Fruit fly (Drosophila melanogaster) whole organism, embryonic: Measurements from ENCODE around the gene BORCS6.

Experiments
- Adf1 ChIP-seq: fragments of 200-800 bp; sonication (Bioruptor generic); IDR thresholded peaks from 2 replicates; pipeline ENCODE4 v1.3.6; 2022; ENCODE audit warnings: missing biosample characterization, missing genetic modification characterization
- BtbVII ChIP-seq: fragments of 200-800 bp; sonication (Bioruptor generic); optimal IDR thresholded peaks from 3 replicates; lab custom pipeline; 2017; ENCODE audit warnings: missing biosample characterization, mild to moderate bottlenecking, missing genetic modification characterization
- CG10959 ChIP-seq: fragments of 200-800 bp; sonication (Bioruptor generic); IDR thresholded peaks from 2 replicates; pipeline ENCODE4 v1.3.6; 2022; ENCODE audit warnings: missing biosample characterization, missing genetic modification characterization
- CG10979 ChIP-seq: fragments of 200-800 bp; sonication (Bioruptor generic); optimal IDR thresholded peaks from 2 replicates; lab custom pipeline; 2018; ENCODE audit warnings: missing biosample characterization, mild to moderate bottlenecking, missing genetic modification characterization, moderate library complexity
- CG11085 ChIP-seq: fragments of 200-800 bp; sonication (Bioruptor generic); IDR thresholded peaks from 2 replicates; pipeline ENCODE4 v1.3.6; 2022; ENCODE audit warnings: missing biosample characterization, missing genetic modification characterization
- CG11398 ChIP-seq: fragments of 200-800 bp; sonication (Bioruptor generic); optimal IDR thresholded peaks from 2 replicates; lab custom pipeline; 2016; ENCODE audit warnings: missing biosample characterization, missing genetic modification characterization
- CG1233 ChIP-seq: fragments of 200-800 bp; sonication (Bioruptor generic); optimal IDR thresholded peaks from 4 replicates; lab custom pipeline; 2018; ENCODE audit warnings: missing biosample characterization, mild to moderate bottlenecking, missing genetic modification characterization
- CG13624 ChIP-seq: fragments of 200-800 bp; sonication (Bioruptor generic); optimal IDR thresholded peaks from 2 replicates; lab custom pipeline; 2016; ENCODE audit warnings: missing biosample characterization, missing genetic modification characterization
- CG13894 ChIP-seq: fragments of 200-800 bp; sonication (Bioruptor generic); optimal IDR thresholded peaks from 3 replicates; lab custom pipeline; 2018; ENCODE audit warnings: missing biosample characterization, mild to moderate bottlenecking, missing genetic modification characterization, moderate library complexity
- CG1602 ChIP-seq: fragments of 200-800 bp; sonication (Bioruptor generic); optimal IDR thresholded peaks from 3 replicates; lab custom pipeline; 2016; ENCODE audit warnings: missing biosample characterization, missing genetic modification characterization
- CG16813 ChIP-seq: fragments of 200-800 bp; sonication (Bioruptor generic); IDR thresholded peaks from 3 replicates; pipeline ENCODE4 v1.3.6; 2022; ENCODE audit warnings: missing biosample characterization, missing genetic modification characterization; ENCODE audit not compliant: partially characterized antibody
- CG16815 ChIP-seq: fragments of 200-800 bp; sonication (Bioruptor generic); optimal IDR thresholded peaks from 3 replicates; lab custom pipeline; 2017; ENCODE audit warnings: missing biosample characterization, mild to moderate bottlenecking, missing genetic modification characterization
- CG17361 ChIP-seq: fragments of 200-800 bp; sonication (Bioruptor generic); IDR thresholded peaks from 3 replicates; pipeline ENCODE4 v1.3.6; 2022; ENCODE audit warnings: missing biosample characterization, missing genetic modification characterization
- CG2199 ChIP-seq: fragments of 200-800 bp; sonication (Bioruptor generic); IDR thresholded peaks from 3 replicates; pipeline ENCODE4 v1.3.6; 2022; ENCODE audit warnings: missing biosample characterization, missing genetic modification characterization
- CG2712 ChIP-seq: fragments of 200-800 bp; optimal IDR thresholded peaks from 3 replicates; lab custom pipeline; 2019; ENCODE audit warnings: missing biosample characterization, mild to moderate bottlenecking, missing genetic modification characterization, moderate library complexity
- CG30020 ChIP-seq: fragments of 200-800 bp; optimal IDR thresholded peaks from 2 replicates; lab custom pipeline; 2019; ENCODE audit warnings: missing biosample characterization, mild to moderate bottlenecking, missing genetic modification characterization, moderate library complexity
- CG30403 ChIP-seq: fragments of 200-800 bp; sonication (Bioruptor generic); optimal IDR thresholded peaks from 3 replicates; lab custom pipeline; 2016; ENCODE audit warnings: missing biosample characterization, missing genetic modification characterization
- CG32532 ChIP-seq: fragments of 200-800 bp; sonication (Bioruptor generic); IDR thresholded peaks from 2 replicates; pipeline ENCODE4 v1.3.6; 2022; ENCODE audit warnings: missing biosample characterization, missing genetic modification characterization
- CG32772 ChIP-seq: fragments of 200-800 bp; sonication (Bioruptor generic); IDR thresholded peaks from 2 replicates; pipeline ENCODE4 v1.3.6; 2022; ENCODE audit warnings: missing biosample characterization, missing genetic modification characterization
- CG6654 ChIP-seq: fragments of 200-800 bp; sonication (Bioruptor generic); optimal IDR thresholded peaks from 2 replicates; lab custom pipeline; 2017; ENCODE audit warnings: missing biosample characterization, mild to moderate bottlenecking, missing genetic modification characterization
- CG7987 ChIP-seq: fragments of 200-800 bp; sonication (Bioruptor generic); optimal IDR thresholded peaks from 2 replicates; lab custom pipeline; 2018; ENCODE audit warnings: missing biosample characterization, mild to moderate bottlenecking, missing genetic modification characterization, moderate library complexity
- D19B ChIP-seq: fragments of 200-800 bp; sonication (Bioruptor generic); optimal IDR thresholded peaks from 2 replicates; lab custom pipeline; 2017; ENCODE audit warnings: missing biosample characterization, mild to moderate bottlenecking, missing genetic modification characterization
- Doc3 ChIP-seq: fragments of 200-800 bp; sonication (Bioruptor generic); IDR thresholded peaks from 3 replicates; pipeline ENCODE4 v1.3.6; 2022; ENCODE audit warnings: missing biosample characterization, missing genetic modification characterization; ENCODE audit not compliant: partially characterized antibody
- GATAe ChIP-seq: fragments of 200-800 bp; sonication (Bioruptor generic); conservative IDR thresholded peaks from 2 replicates; pipeline ENCODE4 v1.3.6; 2022; ENCODE audit warnings: missing biosample characterization, missing genetic modification characterization
- Hr78 ChIP-seq, 2 experiments: fragments of 200-800 bp in 1 of 2; fragments of >200 bp in 1 of 2; sonication (Bioruptor generic) in 1 of 2; optimal IDR thresholded peaks; 2 replicates each; lab custom pipeline; 2017 to 2019; ENCODE audit warnings: missing biosample characterization in 2 of 2, missing genetic modification characterization in 2 of 2, mild to moderate bottlenecking in 1 of 2, moderate library complexity in 1 of 2
- Hsf ChIP-seq: fragments of 200-800 bp; sonication (Bioruptor generic); optimal IDR thresholded peaks from 3 replicates; lab custom pipeline; 2016; ENCODE audit warnings: missing biosample characterization, missing genetic modification characterization
- Med ChIP-seq: fragments of 200-800 bp; sonication (Bioruptor generic); peaks from one replicate; lab custom pipeline; 2016; ENCODE audit warnings: missing biosample characterization, missing genetic modification characterization, mild to moderate bottlenecking, inconsistent platforms, moderate library complexity
- Mes4 ChIP-seq: fragments of 200-800 bp; sonication (Bioruptor generic); optimal IDR thresholded peaks from 2 replicates; lab custom pipeline; 2016; ENCODE audit warnings: missing biosample characterization, missing genetic modification characterization
- Pdp1 ChIP-seq, 2 experiments: fragments of 200-800 bp; sonication (Bioruptor generic); optimal IDR thresholded peaks; 3 replicates each; lab custom pipeline; 2016; ENCODE audit warnings: missing biosample characterization in 2 of 2, missing genetic modification characterization in 2 of 2, mild to moderate bottlenecking in 1 of 2, moderate library complexity in 1 of 2
- Sox100B ChIP-seq: fragments of 200-800 bp; sonication (Bioruptor generic); optimal IDR thresholded peaks from 3 replicates; lab custom pipeline; 2018; ENCODE audit warnings: missing biosample characterization, mild to moderate bottlenecking, missing genetic modification characterization
- al ChIP-seq: fragments of 200-800 bp; sonication (Bioruptor generic); IDR thresholded peaks from 2 replicates; pipeline ENCODE4 v1.3.6; 2022; ENCODE audit warnings: missing biosample characterization, missing genetic modification characterization
- ato ChIP-seq: fragments of 200-800 bp; sonication (Bioruptor generic); IDR thresholded peaks from 2 replicates; pipeline ENCODE4 v1.3.6; 2022; ENCODE audit warnings: missing biosample characterization, missing genetic modification characterization; ENCODE audit not compliant: partially characterized antibody
- az2 ChIP-seq: fragments of 200-800 bp; sonication (Bioruptor generic); optimal IDR thresholded peaks from 3 replicates; lab custom pipeline; 2016; ENCODE audit warnings: missing biosample characterization, missing genetic modification characterization
- bbx ChIP-seq: fragments of 200-800 bp; sonication (Bioruptor generic); IDR thresholded peaks from 2 replicates; pipeline ENCODE4 v1.3.6; 2022; ENCODE audit warnings: missing biosample characterization, missing genetic modification characterization; ENCODE audit not compliant: partially characterized antibody
- br ChIP-seq: fragments of >200 bp; optimal IDR thresholded peaks from 2 replicates; lab custom pipeline; 2017
- dimm ChIP-seq: fragments of 200-800 bp; sonication (Bioruptor generic); IDR thresholded peaks from 2 replicates; pipeline ENCODE4 v1.3.6; 2022; ENCODE audit warnings: missing biosample characterization, missing genetic modification characterization
- disco-r ChIP-seq: fragments of 200-800 bp; sonication (Bioruptor generic); optimal IDR thresholded peaks from 2 replicates; lab custom pipeline; 2016; ENCODE audit warnings: missing biosample characterization, missing genetic modification characterization
- exex ChIP-seq: fragments of 200-800 bp; sonication (Bioruptor generic); optimal IDR thresholded peaks from 4 replicates; lab custom pipeline; 2018; ENCODE audit warnings: missing biosample characterization, mild to moderate bottlenecking, missing genetic modification characterization, moderate library complexity
- eyg ChIP-seq: fragments of 200-800 bp; sonication (Bioruptor generic); optimal IDR thresholded peaks from 3 replicates; lab custom pipeline; 2016; ENCODE audit warnings: missing biosample characterization, missing genetic modification characterization
- fd96Cb ChIP-seq: fragments of 200-800 bp; sonication (Bioruptor generic); optimal IDR thresholded peaks from 2 replicates; lab custom pipeline; 2018; ENCODE audit warnings: missing biosample characterization, mild to moderate bottlenecking, missing genetic modification characterization, moderate library complexity
- gcm2 ChIP-seq: fragments of 200-800 bp; sonication (Bioruptor generic); optimal IDR thresholded peaks from 2 replicates; lab custom pipeline; 2016; ENCODE audit warnings: missing biosample characterization, missing genetic modification characterization
- lilli ChIP-seq: fragments of 200-800 bp; sonication (Bioruptor generic); optimal IDR thresholded peaks from 3 replicates; lab custom pipeline; 2016; ENCODE audit warnings: missing biosample characterization, missing genetic modification characterization
- mam ChIP-seq: fragments of 200-800 bp; sonication (Bioruptor generic); optimal IDR thresholded peaks from 3 replicates; lab custom pipeline; 2016; ENCODE audit warnings: missing biosample characterization, missing genetic modification characterization
- mirr ChIP-seq: fragments of 200-800 bp; sonication (Bioruptor generic); optimal IDR thresholded peaks from 3 replicates; lab custom pipeline; 2018; ENCODE audit warnings: missing biosample characterization, mild to moderate bottlenecking, missing genetic modification characterization
- mld ChIP-seq: fragments of 200-800 bp; sonication (Bioruptor generic); IDR thresholded peaks from 3 replicates; pipeline ENCODE4 v1.3.6; 2022; ENCODE audit warnings: missing biosample characterization, missing genetic modification characterization; ENCODE audit not compliant: partially characterized antibody
- nau ChIP-seq: fragments of 200-800 bp; sonication (Bioruptor generic); optimal IDR thresholded peaks from 3 replicates; lab custom pipeline; 2017; ENCODE audit warnings: missing biosample characterization, mild to moderate bottlenecking, missing genetic modification characterization, missing genetic modification reagents
- p53 ChIP-seq: fragments of 200-800 bp; sonication (Bioruptor generic); optimal IDR thresholded peaks from 2 replicates; lab custom pipeline; 2016; ENCODE audit warnings: missing biosample characterization, missing genetic modification characterization
- psq ChIP-seq: fragments of 200-800 bp; sonication (Bioruptor generic); optimal IDR thresholded peaks from 2 replicates; lab custom pipeline; 2017; ENCODE audit warnings: missing biosample characterization, missing genetic modification characterization
- sim ChIP-seq: fragments of 200-800 bp; sonication (Bioruptor generic); IDR thresholded peaks from 2 replicates; pipeline ENCODE4 v1.3.6; 2022; ENCODE audit warnings: missing biosample characterization, missing genetic modification characterization
- sob ChIP-seq: fragments of 200-800 bp; sonication (Bioruptor generic); IDR thresholded peaks from 2 replicates; pipeline ENCODE4 v1.3.6; 2022; ENCODE audit warnings: missing biosample characterization, missing genetic modification characterization

BORCS6 gene

DNA sequence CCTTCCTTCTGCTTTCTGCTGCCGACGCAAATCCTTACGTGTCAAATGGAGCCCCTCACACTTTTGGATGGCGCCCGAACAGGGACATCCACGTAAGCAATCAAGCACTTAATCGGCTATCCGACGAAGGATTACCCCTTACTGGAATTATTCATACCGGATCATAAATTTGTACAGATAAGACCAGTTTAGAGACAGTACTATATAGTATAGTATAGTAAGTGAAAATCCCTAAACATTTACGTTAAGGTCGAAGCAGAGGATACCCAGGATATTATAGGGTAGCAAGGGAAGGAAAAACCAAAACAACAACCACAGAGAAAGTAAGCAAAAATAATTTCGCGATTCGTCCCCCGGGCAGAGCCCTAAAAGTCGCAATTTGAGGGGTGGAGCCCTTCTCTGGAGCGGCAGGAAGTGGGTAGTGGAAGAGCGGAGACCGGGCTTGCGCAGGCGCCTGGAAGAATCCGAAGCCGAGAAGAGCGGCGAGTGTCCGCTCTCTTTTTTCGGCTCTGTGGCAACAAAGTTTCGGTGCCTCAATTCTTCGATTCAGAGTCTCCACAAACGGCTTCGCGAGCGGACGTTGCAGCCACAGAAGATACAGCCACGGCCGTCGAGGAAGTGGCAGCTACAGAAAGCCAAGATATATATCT, 5.0 kb downstream of the BORCS6 start (continued):
- TF ChIP-seq dimm (GFP tag; lab: Robert Waterston, UW) (0 out of 2 replicates have a peak, but pooled peaks have one; percentile 6), GATAe (GFP tag; lab: Robert Waterston, UW) (no peak; the same call in 1 of the 2 replicates), p53 (GFP tag; lab: Kevin White, UChicago) (no peak), CG10979 (tag; lab: Kevin White, UChicago) (peak; percentile 25), CG11085 (GFP tag; lab: Robert Waterston, UW) (no peak; the same call in 1 of the 2 replicates), CG17361 (GFP tag; lab: Robert Waterston, UW) (0 out of 3 replicates have a peak, but pooled peaks have one; percentile 34), CG32772 (GFP tag; lab: Robert Waterston, UW) (peak; percentile 63; the same call in 1 of the 2 replicates), CG11398 (peak; percentile 41), Hsf (GFP tag; lab: Kevin White, UChicago) (peak; percentile 62), CG10959 (GFP tag; lab: Robert Waterston, UW) (no peak), mam (GFP tag; lab: Kevin White, UChicago) (peak; percentile 76), CG2712 (peak; percentile 44), Doc3 (GFP tag; lab: Robert Waterston, UW) (no peak), fd96Cb (tag; lab: Kevin White, UChicago) (peak; percentile 37), al (peak; percentile 40; the same call in 1 of the 2 replicates), CG6654 (GFP tag; lab: Kevin White, UChicago) (no peak), br (lab: Kevin White, UChicago) (no peak), ato (no peak), Hr78 (GFP tag; optimal IDR thresholded peaks at IDR 0.05; lab: Kevin White, UChicago) (no peak), mirr (GFP tag; lab: Kevin White, UChicago) (peak; percentile 19), disco-r (no peak), mld (GFP tag; lab: Robert Waterston, UW) (no peak), Mes4 (no peak), CG13624 (GFP tag; lab: Kevin White, UChicago) (peak; percentile 75), sob (peak; percentile 73), CG7987 (GFP tag; lab: Kevin White, UChicago) (peak; percentile 26), gcm2 (GFP tag; lab: Kevin White, UChicago) (no peak), CG16815 (GFP tag; lab: Kevin White, UChicago) (peak; percentile 33), CG1233 (GFP tag; lab: Kevin White, UChicago) (peak; percentile 6), Sox100B (GFP tag; lab: Kevin White, UChicago) (peak; percentile 20), eyg (peak; percentile 59), sim (0 out of 2 replicates have a peak, but pooled peaks have one; percentile 10), CG2199 (GFP tag; lab: Robert Waterston, UW) (no peak), psq (GFP tag; lab: Kevin White, UChicago) (no peak), CG30020 (tag; lab: Kevin White, UChicago) (no peak), Adf1 (GFP tag; lab: Robert Waterston, UW) (peak; percentile 44), CG30403 (GFP tag; lab: Kevin White, UChicago) (peak; percentile 69), bbx (GFP tag; lab: Robert Waterston, UW) (no peak), CG1602 (no peak), CG13894 (peak; percentile 84), az2 (GFP tag; lab: Kevin White, UChicago) (peak; percentile 48), lilli (GFP tag; lab: Kevin White, UChicago) (peak; percentile 87), CG16813 (no peak), exex (tag; lab: Kevin White, UChicago) (peak; percentile 45), BtbVII (peak; percentile 70), Med (GFP tag; lab: Kevin White, UChicago) (peak; percentile 94), CG32532 (peak; percentile 79), D19B (GFP tag; lab: Kevin White, UChicago) (peak; percentile 98), nau (GFP tag; lab: Kevin White, UChicago) (peak; percentile 23), Pdp1 (GFP tag; optimal IDR thresholded peaks at IDR 0.05; lab: Kevin White, UChicago) (peak; percentile 62 to 66)
